Fruit fly (Drosophila melanogaster) S2 (cell line): ENCODE results near the gene CG31106.

Experiments
- CG8478 ChIP-seq: fragments of >200 bp; optimal IDR thresholded peaks from 2 replicates; lab custom pipeline; 2018
- CTCF ChIP-seq, 2 experiments: fragments of >200 bp; optimal IDR thresholded peaks; 2 replicates each; lab custom pipeline; 2018

- TF ChIP-seq CTCF (optimal IDR thresholded peaks at IDR 0.05; lab: Kevin White, UChicago) (no peak), CG8478 (lab: Kevin White, UChicago) (no peak)
Measured at dm6 chr3R:25188990-25189389, 27.1 kb upstream of the CG31106 start.
